Fruit fly (Drosophila melanogaster) whole organism, pupa: ENCODE data around the gene CG32119.
A peak's percentile ranks its signal among the peaks of the same experiment; 100 is the strongest.

Experiments used
- CG10348 ChIP-seq: fragments of 200-800 bp; sonication (Bioruptor generic); IDR thresholded peaks from 2 replicates; pipeline ENCODE4 v1.3.6; 2022; ENCODE audit warnings: missing biosample characterization, missing genetic modification characterization
- CG12605 ChIP-seq: fragments of 200-800 bp; sonication (Bioruptor generic); IDR thresholded peaks from 2 replicates; pipeline ENCODE4 v1.3.6; 2022; ENCODE audit warnings: missing biosample characterization, missing genetic modification characterization
- CG13204 ChIP-seq: fragments of 200-800 bp; sonication (Bioruptor generic); optimal IDR thresholded peaks from 2 replicates; lab custom pipeline; 2018; ENCODE audit warnings: missing biosample characterization, mild to moderate bottlenecking, missing genetic modification characterization, moderate library complexity
- CG14655 ChIP-seq: fragments of 200-800 bp; sonication (Bioruptor generic); optimal IDR thresholded peaks from 3 replicates; lab custom pipeline; 2017; ENCODE audit warnings: mild to moderate bottlenecking, missing biosample characterization, missing genetic modification reagents, missing genetic modification characterization
- CG15710 ChIP-seq: fragments of 200-800 bp; sonication (Bioruptor generic); optimal IDR thresholded peaks from 2 replicates; lab custom pipeline; 2018; ENCODE audit warnings: missing biosample characterization, mild to moderate bottlenecking, missing genetic modification characterization, moderate library complexity
- CG17806 ChIP-seq: fragments of 200-800 bp; sonication (Bioruptor generic); optimal IDR thresholded peaks from 2 replicates; lab custom pipeline; 2018; ENCODE audit warnings: missing biosample characterization, mild to moderate bottlenecking, missing genetic modification characterization, moderate library complexity
- CG32121 ChIP-seq: fragments of 200-800 bp; sonication (Bioruptor generic); IDR thresholded peaks from 2 replicates; pipeline ENCODE4 v1.3.6; 2022; ENCODE audit warnings: missing biosample characterization, missing genetic modification characterization
- CG34367 ChIP-seq: fragments of 200-800 bp; sonication (Bioruptor generic); optimal IDR thresholded peaks from 2 replicates; lab custom pipeline; 2018; ENCODE audit warnings: missing biosample characterization, mild to moderate bottlenecking, missing genetic modification characterization
- CG4496 ChIP-seq: fragments of 200-800 bp; sonication (Bioruptor generic); IDR thresholded peaks from 3 replicates; pipeline ENCODE4 v1.3.6; 2022; ENCODE audit warnings: missing biosample characterization, missing genetic modification characterization
- CG8159 ChIP-seq: fragments of 200-800 bp; sonication (Bioruptor generic); optimal IDR thresholded peaks from 3 replicates; lab custom pipeline; 2018; ENCODE audit warnings: missing biosample characterization, mild to moderate bottlenecking, missing genetic modification characterization, moderate library complexity
- CG8301 ChIP-seq: fragments of 200-800 bp; sonication (Bioruptor generic); optimal IDR thresholded peaks from 2 replicates; lab custom pipeline; 2018; ENCODE audit warnings: missing biosample characterization, mild to moderate bottlenecking, missing genetic modification characterization
- CG9948 ChIP-seq: fragments of 200-800 bp; sonication (Bioruptor generic); optimal IDR thresholded peaks from 2 replicates; lab custom pipeline; 2018; ENCODE audit warnings: missing biosample characterization, mild to moderate bottlenecking, missing genetic modification characterization, moderate library complexity
- D1 ChIP-seq: fragments of 200-800 bp; sonication (Bioruptor generic); optimal IDR thresholded peaks from 2 replicates; lab custom pipeline; 2018; ENCODE audit warnings: missing biosample characterization, mild to moderate bottlenecking, missing genetic modification characterization, moderate library complexity
- EcR ChIP-seq: fragments of 200-800 bp; sonication (Bioruptor generic); optimal IDR thresholded peaks from 3 replicates; lab custom pipeline; 2019; ENCODE audit warnings: missing biosample characterization, missing genetic modification characterization, mild to moderate bottlenecking, moderate library complexity, missing genetic modification reagents
- Ets98B ChIP-seq: fragments of 200-800 bp; sonication (Bioruptor generic); IDR thresholded peaks from 2 replicates; pipeline ENCODE4 v1.3.6; 2022; ENCODE audit warnings: missing biosample characterization, missing genetic modification characterization
- Pif1A ChIP-seq: fragments of 200-800 bp; sonication (Bioruptor generic); optimal IDR thresholded peaks from 3 replicates; lab custom pipeline; 2016; ENCODE audit warnings: missing biosample characterization, missing genetic modification characterization
- Pif1B ChIP-seq: fragments of 200-800 bp; sonication (Bioruptor generic); optimal IDR thresholded peaks from 3 replicates; lab custom pipeline; 2016; ENCODE audit warnings: missing biosample characterization, missing genetic modification characterization
- Snoo ChIP-seq: fragments of 200-800 bp; sonication (Bioruptor generic); optimal IDR thresholded peaks from 3 replicates; lab custom pipeline; 2017; ENCODE audit warnings: missing biosample characterization, mild to moderate bottlenecking, missing genetic modification characterization, inconsistent platforms
- fd96Ca ChIP-seq: fragments of 200-800 bp; sonication (Bioruptor generic); IDR thresholded peaks from 3 replicates; pipeline ENCODE4 v1.3.6; 2022; ENCODE audit warnings: missing biosample characterization, missing genetic modification characterization
- gl ChIP-seq: fragments of 200-800 bp; sonication (Bioruptor generic); optimal IDR thresholded peaks from 2 replicates; lab custom pipeline; 2018; ENCODE audit warnings: missing biosample characterization, mild to moderate bottlenecking, missing genetic modification characterization
- rn ChIP-seq: fragments of 200-800 bp; sonication (Bioruptor generic); IDR thresholded peaks from 2 replicates; pipeline ENCODE4 v1.3.6; 2022; ENCODE audit warnings: missing biosample characterization, missing genetic modification characterization

The CG32119 gene

dm6 chr3L:13248602-13249001, at the start of gene CG32119:
TSS of gene CG32119 (minus strand) at chr3L:13248702.
- TF ChIP-seq CG9948 (tag; lab: Kevin White, UChicago) = no peak
- no peak for TF ChIP-seq CG14655 (GFP tag; lab: Kevin White, UChicago)
- TF ChIP-seq Ets98B (GFP tag; lab: Robert Waterston, UW) = no peak
- no peak for TF ChIP-seq fd96Ca
- TF ChIP-seq gl (tag; lab: Kevin White, UChicago) = no peak
- TF ChIP-seq CG4496 (GFP tag; lab: Robert Waterston, UW) = no peak
- TF ChIP-seq Pif1B (GFP tag; lab: Kevin White, UChicago) = no peak
- no peak for TF ChIP-seq CG13204 (GFP tag; lab: Kevin White, UChicago)
- no peak for TF ChIP-seq CG8301
- TF ChIP-seq CG15710 (tag; lab: Kevin White, UChicago) = no peak
- TF ChIP-seq CG10348 (GFP tag; lab: Robert Waterston, UW) = no peak
- no peak for TF ChIP-seq CG12605 (GFP tag; lab: Robert Waterston, UW)
- no peak for TF ChIP-seq CG8159 (tag; lab: Kevin White, UChicago)
- TF ChIP-seq, all 21 proteins: peak for 0

- TF ChIP-seq rn (GFP tag; lab: Robert Waterston, UW) (no peak), CG8301 (no peak), fd96Ca (no peak), CG12605 (GFP tag; lab: Robert Waterston, UW) (no peak), CG17806 (tag; lab: Kevin White, UChicago) (no peak), CG15710 (tag; lab: Kevin White, UChicago) (no peak), CG14655 (GFP tag; lab: Kevin White, UChicago) (no peak), Pif1B (GFP tag; lab: Kevin White, UChicago) (no peak), CG13204 (GFP tag; lab: Kevin White, UChicago) (no peak), CG10348 (GFP tag; lab: Robert Waterston, UW) (no peak), Pif1A (GFP tag; lab: Kevin White, UChicago) (no peak), CG34367 (tag; lab: Kevin White, UChicago) (no peak)
Measured at dm6 chr3L:13296760-13297159, 48.3 kb upstream of the CG32119 start, which contains the start of gene Sfp70A4. TSS of gene Sfp70A4 (minus strand) at chr3L:13296860.

- no peak for TF ChIP-seq CG8159 (tag; lab: Kevin White, UChicago)
- no peak for TF ChIP-seq CG17806 (tag; lab: Kevin White, UChicago)
- TF ChIP-seq CG32121 (GFP tag; lab: Robert Waterston, UW) = no peak
- no peak for TF ChIP-seq CG4496 (GFP tag; lab: Robert Waterston, UW)
- no peak for TF ChIP-seq CG8301
- no peak for TF ChIP-seq Ets98B (GFP tag; lab: Robert Waterston, UW)
- TF ChIP-seq fd96Ca = no peak
- no peak for TF ChIP-seq gl (tag; lab: Kevin White, UChicago)
Measured at dm6 chr3L:13295675-13296074, 47.2 kb upstream of the CG32119 start.

- TF ChIP-seq rn (GFP tag; lab: Robert Waterston, UW) (no peak), D1 (tag; lab: Kevin White, UChicago) (no peak), CG10348 (GFP tag; lab: Robert Waterston, UW) (no peak), CG15710 (tag; lab: Kevin White, UChicago) (peak; percentile 68), CG13204 (GFP tag; lab: Kevin White, UChicago) (no peak), fd96Ca (no peak), CG4496 (GFP tag; lab: Robert Waterston, UW) (no peak), Snoo (tag; lab: Kevin White, UChicago) (no peak), CG14655 (GFP tag; lab: Kevin White, UChicago) (peak; percentile 18), gl (tag; lab: Kevin White, UChicago) (no peak), CG34367 (tag; lab: Kevin White, UChicago) (peak; percentile 36), CG12605 (GFP tag; lab: Robert Waterston, UW) (no peak), Ets98B (GFP tag; lab: Robert Waterston, UW) (no peak), CG8301 (no peak), CG8159 (tag; lab: Kevin White, UChicago) (peak; percentile 3), Pif1B (GFP tag; lab: Kevin White, UChicago) (peak; percentile 42), Pif1A (GFP tag; lab: Kevin White, UChicago) (no peak), CG17806 (tag; lab: Kevin White, UChicago) (peak; percentile 38), CG9948 (tag; lab: Kevin White, UChicago) (peak; percentile 56), EcR (peak; percentile 61), CG32121 (GFP tag; lab: Robert Waterston, UW) (no peak)
Measured at dm6 chr3L:13288161-13288560, 39.7 kb upstream of the CG32119 start.

dm6 chr3L:13286640-13287039, 38.1 kb upstream of the CG32119 start:
- TF ChIP-seq Pif1A (GFP tag; lab: Kevin White, UChicago) = no peak
- no peak for TF ChIP-seq CG17806 (tag; lab: Kevin White, UChicago)
- TF ChIP-seq CG8301 = no peak
- TF ChIP-seq CG34367 (tag; lab: Kevin White, UChicago) = no peak
- TF ChIP-seq CG12605 (GFP tag; lab: Robert Waterston, UW) = no peak
- TF ChIP-seq CG8159 (tag; lab: Kevin White, UChicago) = no peak
- no peak for TF ChIP-seq gl (tag; lab: Kevin White, UChicago)
- no peak for TF ChIP-seq CG13204 (GFP tag; lab: Kevin White, UChicago)

dm6 chr3L:13284308-13284707, 35.8 kb upstream of the CG32119 start:
- no peak for TF ChIP-seq CG8159 (tag; lab: Kevin White, UChicago)
- no peak for TF ChIP-seq CG17806 (tag; lab: Kevin White, UChicago)
- no peak for TF ChIP-seq CG13204 (GFP tag; lab: Kevin White, UChicago)
- no peak for TF ChIP-seq CG32121 (GFP tag; lab: Robert Waterston, UW)
- no peak for TF ChIP-seq CG15710 (tag; lab: Kevin White, UChicago)
- TF ChIP-seq CG10348 (GFP tag; lab: Robert Waterston, UW) = no peak
- no peak for TF ChIP-seq gl (tag; lab: Kevin White, UChicago)
- no peak for TF ChIP-seq CG14655 (GFP tag; lab: Kevin White, UChicago)
- TF ChIP-seq Snoo (tag; lab: Kevin White, UChicago) = no peak
- TF ChIP-seq Pif1A (GFP tag; lab: Kevin White, UChicago) = no peak
- TF ChIP-seq CG12605 (GFP tag; lab: Robert Waterston, UW) = no peak
- TF ChIP-seq D1 (tag; lab: Kevin White, UChicago) = no peak
- no peak for TF ChIP-seq CG34367 (tag; lab: Kevin White, UChicago)
- no peak for TF ChIP-seq rn (GFP tag; lab: Robert Waterston, UW)
- TF ChIP-seq CG8301 = no peak
- no peak for TF ChIP-seq fd96Ca
- TF ChIP-seq EcR = no peak
- no peak for TF ChIP-seq Pif1B (GFP tag; lab: Kevin White, UChicago)
